Worm (Caenorhabditis elegans): ENCODE data around the gene Y34B4A.7.

DNA sequence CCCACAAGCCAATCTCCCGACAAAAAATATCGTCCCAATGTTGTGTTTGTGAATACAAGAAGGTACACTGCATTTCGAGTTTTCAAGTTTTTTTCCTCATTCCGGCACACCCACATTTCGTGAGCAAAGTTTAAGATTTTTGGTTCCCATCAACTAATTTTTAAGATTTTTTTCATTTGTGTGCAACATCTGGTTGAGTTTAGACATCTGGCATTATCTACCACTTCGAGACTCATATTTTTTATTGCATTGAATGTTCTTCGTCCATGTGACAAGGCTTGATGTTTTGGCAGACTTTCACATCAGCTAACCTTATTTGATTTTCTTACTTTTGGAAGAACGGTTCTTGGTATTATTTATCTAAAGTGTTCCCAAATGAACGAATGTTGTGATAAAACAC is 16.3 kb downstream of the Y34B4A.7 start:
- TF ChIP-seq elt-3 (tag; optimal IDR thresholded peaks at IDR 0.05) (no peak), pha-4 (tag; optimal IDR thresholded peaks at IDR 0.05) (no peak), flh-1 (GFP tag; optimal IDR thresholded peaks at IDR 0.05) (no peak), ztf-11 (tag; optimal IDR thresholded peaks at IDR 0.05) (no peak), zip-8 (tag; optimal IDR thresholded peaks at IDR 0.05) (no peak), unc-39 (tag; optimal IDR thresholded peaks at IDR 0.05) (no peak), nhr-28 (tag; optimal IDR thresholded peaks at IDR 0.05) (no peak), ces-1 (GFP tag; optimal IDR thresholded peaks at IDR 0.05) (no peak), nhr-237 (tag; optimal IDR thresholded peaks at IDR 0.05) (no peak), blmp-1 (tag; optimal IDR thresholded peaks at IDR 0.05) (no peak)
